Worm (Caenorhabditis elegans) whole organism, early embryonic: ENCODE results near the gene hsp-3.

ENCODE experiments used
- F13C5.2 ChIP-seq: sonication (generic microtip); optimal IDR thresholded peaks from 2 replicates; lab custom pipeline; 2017; ENCODE audit warnings: mild to moderate bottlenecking, missing genetic modification characterization, inconsistent platforms, missing compliant biosample characterization
- ama-1 ChIP-seq: fragments of 150-350 bp; optimal IDR thresholded peaks from 2 replicates; lab custom pipeline; 2014
- ceh-13 ChIP-seq: fragments of 200-800 bp; sonication (Bioruptor generic); optimal IDR thresholded peaks from 2 replicates; lab custom pipeline; 2018; ENCODE audit warnings: mild to moderate bottlenecking, missing genetic modification characterization, missing compliant biosample characterization
- flt-1 ChIP-seq: fragments of 200-800 bp; sonication (Bioruptor generic); IDR thresholded peaks from 2 replicates; pipeline ENCODE4 v1.3.6; 2022; ENCODE audit warnings: missing genetic modification characterization, missing compliant biosample characterization
- hmbx-1 ChIP-seq: sonication (generic microtip); optimal IDR thresholded peaks from 2 replicates; lab custom pipeline; 2016; ENCODE audit warnings: mild to moderate bottlenecking, missing genetic modification characterization, missing compliant biosample characterization
- pes-1 ChIP-seq: fragments of 200-800 bp; sonication (Bioruptor generic); IDR thresholded peaks from 2 replicates; pipeline ENCODE4 v1.3.6; 2022; ENCODE audit warnings: missing genetic modification reagents, missing genetic modification characterization, missing compliant biosample characterization
- sea-1 ChIP-seq: fragments of 200-800 bp; sonication (Bioruptor generic); conservative IDR thresholded peaks from 2 replicates; pipeline ENCODE4 v1.3.6; 2022; ENCODE audit warnings: missing genetic modification characterization, missing compliant biosample characterization
- tbx-11 ChIP-seq: fragments of 200-800 bp; sonication (Bioruptor generic); IDR thresholded peaks from 2 replicates; pipeline ENCODE4 v1.3.6; 2022; ENCODE audit warnings: missing genetic modification characterization, missing compliant biosample characterization

ce11 chrX:6088718-6089117, 3.2 kb downstream of the hsp-3 start:
- TF ChIP-seq flt-1 (GFP tag; lab: Robert Waterston, UW) (no peak), F13C5.2 (no peak), ama-1 (lab: Kevin White, UChicago) (no peak), ceh-13 (no peak), sea-1 (no peak), tbx-11 (GFP tag; lab: Robert Waterston, UW) (no peak), pes-1 (GFP tag; lab: Robert Waterston, UW) (no peak), hmbx-1 (tag; lab: Kevin White, UChicago) (no peak)
